Fruit fly (Drosophila melanogaster): ENCODE measurements around the gene CG43147.
A peak's percentile ranks its signal among the peaks of the same experiment; 100 is the strongest.

CG43147 gene

DNA sequence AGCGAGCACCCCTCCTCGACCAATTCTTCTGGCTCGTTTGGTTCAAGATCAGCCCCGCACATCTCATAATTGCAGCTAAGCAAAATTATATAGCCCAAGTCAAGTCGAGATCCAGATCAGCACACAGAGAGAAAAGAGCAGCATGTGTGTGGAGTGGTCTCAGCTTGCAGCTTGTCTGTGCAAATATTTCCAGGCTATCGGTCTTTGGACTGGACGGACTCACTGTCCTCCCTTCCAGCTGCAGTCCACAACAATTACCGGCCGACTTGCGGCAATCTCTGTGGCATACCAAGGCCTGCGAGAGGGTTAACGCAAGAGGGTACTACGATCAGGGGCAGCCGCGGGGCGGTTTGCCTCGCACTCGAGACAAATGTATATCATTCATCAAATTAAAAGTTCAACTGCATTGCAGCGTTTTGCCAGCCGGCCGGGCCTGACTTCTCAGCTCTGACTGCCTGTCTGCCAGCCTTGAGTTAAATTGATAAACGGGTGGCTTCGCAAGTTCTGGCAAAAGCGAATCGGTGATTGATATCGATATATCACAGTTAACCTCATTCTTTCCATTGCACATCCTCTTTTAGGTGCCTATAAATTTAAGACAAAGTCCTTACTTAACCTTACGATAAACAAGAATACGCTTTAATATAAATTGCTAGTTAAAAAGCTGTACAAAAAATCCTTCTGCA, 44.4 kb downstream of the CG43147 start:
- TF ChIP-seq CG7045 (GFP tag; optimal IDR thresholded peaks at IDR 0.05): no peak
- TF ChIP-seq tj (GFP tag; optimal IDR thresholded peaks at IDR 0.05): peak; percentile 56
- no peak for TF ChIP-seq pad (GFP tag; optimal IDR thresholded peaks at IDR 0.05)
- no peak for TF ChIP-seq cic (GFP tag; optimal IDR thresholded peaks at IDR 0.05)
- no peak for TF ChIP-seq CG5204 (GFP tag; optimal IDR thresholded peaks at IDR 0.05)

DNA sequence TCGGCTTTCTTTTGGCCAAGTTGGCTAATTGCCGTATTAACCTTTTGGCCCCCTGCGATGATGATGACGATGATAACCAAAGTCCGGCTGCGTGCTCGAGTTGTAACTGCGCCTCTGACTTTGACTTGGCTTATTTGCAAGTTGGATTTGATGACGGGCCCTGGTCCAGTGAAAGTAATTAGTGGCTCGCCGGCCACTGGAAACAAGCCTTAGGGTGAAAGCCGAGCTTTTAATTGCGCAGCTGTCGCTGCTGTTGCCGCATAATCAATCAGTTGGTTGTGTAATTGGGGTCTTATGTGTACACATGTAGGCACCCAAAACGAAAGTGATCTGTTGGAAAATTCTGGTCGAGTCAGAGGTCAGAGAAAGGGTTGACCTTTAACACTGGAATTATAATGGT, 45.7 kb downstream of the CG43147 start:
- TF ChIP-seq Crg-1 (GFP tag; optimal IDR thresholded peaks at IDR 0.05) (no peak), Hr96 (GFP tag; optimal IDR thresholded peaks at IDR 0.05) (no peak), CG1620 (GFP tag; optimal IDR thresholded peaks at IDR 0.05) (no peak), tj (GFP tag; optimal IDR thresholded peaks at IDR 0.05) (no peak), cic (GFP tag; optimal IDR thresholded peaks at IDR 0.05) (no peak), CG12768 (GFP tag; optimal IDR thresholded peaks at IDR 0.05) (no peak), ovo (GFP tag; optimal IDR thresholded peaks at IDR 0.05) (no peak), Clk (GFP tag; optimal IDR thresholded peaks at IDR 0.05) (no peak), CG7101 (tag; optimal IDR thresholded peaks at IDR 0.05) (no peak), cnc (optimal IDR thresholded peaks at IDR 0.05) (no peak), CG11617 (GFP tag; optimal IDR thresholded peaks at IDR 0.05) (no peak), toe (GFP tag; optimal IDR thresholded peaks at IDR 0.05) (no peak), pad (GFP tag; optimal IDR thresholded peaks at IDR 0.05) (no peak), CG5204 (GFP tag; optimal IDR thresholded peaks at IDR 0.05) (no peak), kay (GFP tag; ENCODE audit: borderline replicate concordance) (no peak), CG14711 (tag; optimal IDR thresholded peaks at IDR 0.05) (no peak), Mnt (GFP tag; optimal IDR thresholded peaks at IDR 0.05) (no peak)

DNA sequence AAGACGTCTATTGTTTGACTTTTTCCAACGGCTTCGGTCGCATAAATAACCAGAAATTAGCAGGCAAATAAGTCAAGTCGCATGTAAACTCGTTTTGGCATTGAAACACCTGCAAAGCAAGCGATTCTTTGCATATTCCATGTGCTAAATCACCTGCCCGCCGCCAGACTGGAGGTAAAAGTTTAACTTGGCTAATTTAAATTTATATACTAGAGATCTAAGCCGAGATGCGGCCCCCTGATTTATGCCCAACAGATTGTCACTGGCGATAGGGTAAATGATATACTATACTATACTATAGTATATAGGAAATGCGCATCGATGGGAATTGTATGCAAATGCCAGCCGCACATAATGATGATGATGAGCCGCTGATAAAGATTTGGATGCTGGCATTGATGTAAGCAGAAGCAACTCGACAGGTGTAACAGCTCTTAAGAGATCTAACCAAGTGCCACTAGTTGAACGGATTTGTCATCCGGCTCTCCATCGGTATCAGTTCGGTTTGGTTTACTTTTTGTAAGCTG, 46.9 kb downstream of the CG43147 start:
- no peak for TF ChIP-seq CG7045 (GFP tag; optimal IDR thresholded peaks at IDR 0.05)
- TF ChIP-seq cnc (optimal IDR thresholded peaks at IDR 0.05): no peak
- TF ChIP-seq CG11617 (GFP tag; optimal IDR thresholded peaks at IDR 0.05): no peak
- TF ChIP-seq toe (GFP tag; optimal IDR thresholded peaks at IDR 0.05): no peak

DNA sequence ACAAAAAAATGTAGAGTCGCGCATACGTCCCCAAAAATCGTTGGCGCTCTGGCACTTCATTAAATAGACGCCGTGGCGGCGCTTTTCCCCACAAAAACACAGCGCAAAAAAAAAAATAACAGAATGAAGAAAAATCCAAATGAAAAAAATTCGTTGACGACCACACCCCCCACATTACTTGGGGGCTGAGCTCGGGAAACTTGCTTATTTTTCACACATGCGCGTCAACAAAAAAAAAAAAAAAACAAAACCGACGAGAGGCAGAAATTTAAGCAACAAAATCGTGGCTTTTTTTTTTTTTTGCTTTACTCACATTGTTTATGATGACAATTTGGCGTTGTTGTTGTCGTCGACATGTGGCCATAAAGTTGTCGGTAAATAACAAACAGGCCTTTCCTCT, 48.2 kb downstream of the CG43147 start:
- TF ChIP-seq tj (GFP tag; optimal IDR thresholded peaks at IDR 0.05) (peak; percentile 82), CG33017 (tag; optimal IDR thresholded peaks at IDR 0.05) (no peak)

DNA sequence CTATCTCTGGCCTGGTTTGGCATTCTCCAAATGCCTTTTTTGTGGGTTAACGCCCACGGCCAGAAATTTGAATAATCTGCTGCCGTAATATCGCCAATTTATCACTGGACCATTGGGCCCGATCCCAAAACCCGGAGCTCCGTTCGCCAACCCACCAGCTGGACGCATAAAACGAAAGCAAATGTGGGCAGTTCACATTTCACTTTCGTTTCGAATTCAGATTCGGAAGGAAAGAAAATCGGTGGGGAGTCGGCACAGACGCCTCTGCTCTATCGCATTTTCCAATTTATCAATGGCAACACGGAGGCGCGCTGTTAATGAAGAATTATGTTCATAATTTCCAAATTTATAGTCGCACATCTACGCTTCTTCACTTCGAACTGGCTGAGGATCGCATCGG, 49.9 kb downstream of the CG43147 start:
- TF ChIP-seq tj (GFP tag; optimal IDR thresholded peaks at IDR 0.05): no peak
- TF ChIP-seq CG1620 (GFP tag; optimal IDR thresholded peaks at IDR 0.05): no peak
- TF ChIP-seq CG5204 (GFP tag; optimal IDR thresholded peaks at IDR 0.05): no peak
- TF ChIP-seq CG33017 (tag; optimal IDR thresholded peaks at IDR 0.05): no peak

Measured in whole organism, adult.